Fruit fly (Drosophila melanogaster): Measurements from ENCODE around the gene CG6729.

Gene CG6729

dm6 chr2L:10767597-10768188, 24.0 kb upstream of the CG6729 start, which contains the start of gene Ubc2 (continued):
- TF ChIP-seq jigr1 (GFP tag; IDR thresholded peaks at IDR 0.05) (no peak), CG10431 (GFP tag; optimal IDR thresholded peaks at IDR 0.05) (no peak), pita (GFP tag; optimal IDR thresholded peaks at IDR 0.05) (no peak), Dip2 (GFP tag; IDR thresholded peaks at IDR 0.05) (no peak), CG15601 (tag; optimal IDR thresholded peaks at IDR 0.05) (no peak), ac (GFP tag; optimal IDR thresholded peaks at IDR 0.05) (no peak), Jarid2 (GFP tag; optimal IDR thresholded peaks at IDR 0.05) (no peak), Spps (tag; optimal IDR thresholded peaks at IDR 0.05) (no peak), Asciz (GFP tag; optimal IDR thresholded peaks at IDR 0.05) (no peak), NK7.1 (GFP tag; optimal IDR thresholded peaks at IDR 0.05) (no peak), toy (GFP tag; IDR thresholded peaks at IDR 0.05) (no peak), CG6272 (GFP tag; IDR thresholded peaks at IDR 0.05) (peak; percentile 31; the same call in 1 of the 2 replicates), Scr (GFP tag; IDR thresholded peaks at IDR 0.05; ENCODE audit: partially characterized antibody) (peak; percentile 84), CG18262 (tag; optimal IDR thresholded peaks at IDR 0.05) (no peak), CG10959 (GFP tag; IDR thresholded peaks at IDR 0.05) (no peak), NC2α (GFP tag; optimal IDR thresholded peaks at IDR 0.05) (no peak), CG12659 (GFP tag; optimal IDR thresholded peaks at IDR 0.05) (peak; percentile 81), CG12104 (GFP tag; optimal IDR thresholded peaks at IDR 0.05) (no peak), sna (GFP tag; IDR thresholded peaks at IDR 0.05; ENCODE audit: partially characterized antibody) (peak; percentile 79), Myb (GFP tag; optimal IDR thresholded peaks at IDR 0.05) (peak; percentile 87), CG15269 (tag; optimal IDR thresholded peaks at IDR 0.05) (no peak), CG34376 (GFP tag; optimal IDR thresholded peaks at IDR 0.05) (no peak), CG2678 (tag; optimal IDR thresholded peaks at IDR 0.05) (no peak), inv (GFP tag; IDR thresholded peaks at IDR 0.05; ENCODE audit: partially characterized antibody) (peak; percentile 65; the same call in 1 of the 2 replicates), CG3995 (GFP tag; optimal IDR thresholded peaks at IDR 0.05) (no peak), trem (tag; optimal IDR thresholded peaks at IDR 0.05) (peak; percentile 47), Sox102F (GFP tag; optimal IDR thresholded peaks at IDR 0.05) (no peak), Ada2b (GFP tag; IDR thresholded peaks at IDR 0.05) (no peak), CG4854 (GFP tag; optimal IDR thresholded peaks at IDR 0.05) (peak; percentile 8), D19B (GFP tag; optimal IDR thresholded peaks at IDR 0.05) (no peak)

- TF ChIP-seq CG10274 (GFP tag; optimal IDR thresholded peaks at IDR 0.05): no peak
- TF ChIP-seq grau (tag; optimal IDR thresholded peaks at IDR 0.05): peak; percentile 74
- TF ChIP-seq tap (tag; optimal IDR thresholded peaks at IDR 0.05): peak; percentile 49
- no peak for TF ChIP-seq CG16779 (GFP tag; IDR thresholded peaks at IDR 0.05)
- TF ChIP-seq NFAT (GFP tag; IDR thresholded peaks at IDR 0.05): no peak
- no peak for TF ChIP-seq Dll (GFP tag; IDR thresholded peaks at IDR 0.05; ENCODE audit: partially characterized antibody)
- peak; percentile 29 for TF ChIP-seq CG14710 (tag; optimal IDR thresholded peaks at IDR 0.05)
- TF ChIP-seq Ravus (GFP tag; IDR thresholded peaks at IDR 0.05): no peak
- no peak for TF ChIP-seq Opbp (GFP tag; IDR thresholded peaks at IDR 0.05; ENCODE audit: partially characterized antibody)
- no peak for TF ChIP-seq crc (GFP tag; optimal IDR thresholded peaks at IDR 0.05)
- TF ChIP-seq CG6175 (GFP tag; IDR thresholded peaks at IDR 0.05): no peak
- TF ChIP-seq fu2 (GFP tag; optimal IDR thresholded peaks at IDR 0.05): no peak
- no peak for TF ChIP-seq NC2α (GFP tag; optimal IDR thresholded peaks at IDR 0.05)
- TF ChIP-seq chm (GFP tag; IDR thresholded peaks at IDR 0.05): no peak
- TF ChIP-seq CG7271 (tag; optimal IDR thresholded peaks at IDR 0.05): no peak
- TF ChIP-seq CG10462 (GFP tag; optimal IDR thresholded peaks at IDR 0.05): no peak
- no peak for TF ChIP-seq p53 (GFP tag; optimal IDR thresholded peaks at IDR 0.05)
- no peak for TF ChIP-seq tna (GFP tag; IDR thresholded peaks at IDR 0.05; ENCODE audit: partially characterized antibody)
- TF ChIP-seq so (GFP tag; IDR thresholded peaks at IDR 0.05): no peak
- peak; percentile 18 for TF ChIP-seq fd3F (GFP tag; optimal IDR thresholded peaks at IDR 0.05)
- no peak for TF ChIP-seq Bdp1 (GFP tag; optimal IDR thresholded peaks at IDR 0.05)
Observed at dm6 chr2L:10760422-10761166, 16.9 kb upstream of the CG6729 start, which contains the start of gene CG6495. Gene CG6495 (plus strand): TSS chr2L:10761116.

All from whole organism, embryonic.